Worm (Caenorhabditis elegans) whole organism, midembryonic: Measurements from ENCODE around the gene oat-1.

Source experiments
- T22C8.4 ChIP-seq: fragments of 200-800 bp; sonication (Bioruptor generic); IDR thresholded peaks from 2 replicates; pipeline ENCODE4 v1.3.6; 2022; ENCODE audit warnings: missing genetic modification characterization, missing compliant biosample characterization
- cog-1 ChIP-seq: sonication (generic microtip); optimal IDR thresholded peaks from 2 replicates; lab custom pipeline; 2016; ENCODE audit warnings: missing genetic modification characterization, missing compliant biosample characterization
- flt-1 ChIP-seq: fragments of 200-800 bp; sonication (Bioruptor generic); IDR thresholded peaks from 2 replicates; pipeline ENCODE4 v1.3.6; 2022; ENCODE audit warnings: missing genetic modification characterization, missing compliant biosample characterization
- klf-2 ChIP-seq: fragments of 200-800 bp; sonication (Bioruptor generic); conservative IDR thresholded peaks from 2 replicates; pipeline ENCODE4 v1.3.6; 2022; ENCODE audit warnings: missing genetic modification reagents, missing genetic modification characterization, missing compliant biosample characterization
- med-1 ChIP-seq: sonication (generic microtip); optimal IDR thresholded peaks from 2 replicates; lab custom pipeline; 2017; ENCODE audit warnings: missing genetic modification characterization, mild to moderate bottlenecking, missing compliant biosample characterization, antibody characterized with exemption, missing genetic modification reagents; ENCODE audit not compliant: insufficient read depth
- ref-1 ChIP-seq: fragments of 200-800 bp; sonication (Bioruptor generic); conservative IDR thresholded peaks from 2 replicates; pipeline ENCODE4 v1.3.6; 2022; ENCODE audit warnings: missing genetic modification reagents, missing genetic modification characterization, missing compliant biosample characterization
- tab-1 ChIP-seq: fragments of 200-800 bp; sonication (Bioruptor generic); IDR thresholded peaks from 2 replicates; pipeline ENCODE4 v1.3.6; 2022; ENCODE audit warnings: missing genetic modification characterization, missing compliant biosample characterization
- ztf-23 ChIP-seq: fragments of 200-800 bp; sonication (Bioruptor generic); IDR thresholded peaks from 2 replicates; pipeline ENCODE4 v1.3.6; 2022; ENCODE audit warnings: missing genetic modification reagents, missing genetic modification characterization, missing compliant biosample characterization
- ztf-29 ChIP-seq: fragments of 200-800 bp; sonication (Bioruptor generic); IDR thresholded peaks from 2 replicates; pipeline ENCODE4 v1.3.6; 2022; ENCODE audit warnings: missing genetic modification reagents, missing genetic modification characterization, missing compliant biosample characterization

Gene oat-1

DNA sequence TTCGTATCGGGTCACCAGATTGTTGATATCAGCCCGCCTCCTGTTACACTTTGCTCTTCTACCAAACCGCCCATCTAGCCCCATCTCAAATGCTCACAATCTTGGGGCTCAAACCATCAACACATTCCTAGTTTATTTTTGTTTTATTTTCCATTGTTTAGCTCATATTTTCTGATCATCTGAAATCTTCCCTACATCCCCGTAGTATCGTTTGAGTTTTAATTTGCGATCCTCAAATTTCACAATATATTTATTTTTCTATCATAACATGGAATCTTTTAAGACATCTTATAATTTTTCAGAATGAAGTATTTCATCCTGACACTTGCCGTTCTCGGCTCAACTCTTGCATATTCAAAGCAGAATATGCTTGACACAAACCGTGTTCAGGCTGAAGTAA is 4.5 kb upstream of the oat-1 start, which contains the start of gene spp-10:
spp-10 (plus strand) TSS at position 301 of the 400 bp plus-strand sequence.
- TF ChIP-seq tab-1 (no peak), T22C8.4 (GFP tag; lab: Robert Waterston, UW) (no peak)

DNA sequence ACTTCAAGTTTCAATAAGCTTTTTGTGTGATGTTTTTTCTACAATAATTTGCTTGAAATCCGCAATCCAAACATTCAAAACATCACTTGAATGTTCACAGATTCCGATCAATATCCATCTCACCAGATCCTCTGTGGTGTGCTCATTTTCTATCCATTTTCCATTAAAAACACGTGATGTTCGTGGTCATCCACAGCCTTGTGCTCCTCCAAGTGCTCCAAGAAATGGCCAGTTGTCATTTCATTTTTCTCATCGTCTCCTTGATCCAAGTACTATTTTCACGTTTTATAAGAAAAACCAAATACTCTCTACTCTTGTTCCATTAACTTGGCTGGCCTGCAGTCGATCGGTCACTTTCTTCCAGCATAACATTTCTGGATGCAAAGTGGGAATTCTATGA is 3.8 kb upstream of the oat-1 start:
- no peak for TF ChIP-seq flt-1 (GFP tag; lab: Robert Waterston, UW)
- no peak for TF ChIP-seq cog-1 (tag; lab: Kevin White, UChicago)
- TF ChIP-seq klf-2 (GFP tag; lab: Robert Waterston, UW) = no peak
- no peak for TF ChIP-seq ref-1 (GFP tag; lab: Robert Waterston, UW)
- TF ChIP-seq tab-1 = no peak
- no peak for TF ChIP-seq ztf-29 (GFP tag; lab: Robert Waterston, UW)
- no peak for TF ChIP-seq med-1
- no peak for TF ChIP-seq T22C8.4 (GFP tag; lab: Robert Waterston, UW)
- TF ChIP-seq ztf-23 (GFP tag; lab: Robert Waterston, UW) = no peak

DNA sequence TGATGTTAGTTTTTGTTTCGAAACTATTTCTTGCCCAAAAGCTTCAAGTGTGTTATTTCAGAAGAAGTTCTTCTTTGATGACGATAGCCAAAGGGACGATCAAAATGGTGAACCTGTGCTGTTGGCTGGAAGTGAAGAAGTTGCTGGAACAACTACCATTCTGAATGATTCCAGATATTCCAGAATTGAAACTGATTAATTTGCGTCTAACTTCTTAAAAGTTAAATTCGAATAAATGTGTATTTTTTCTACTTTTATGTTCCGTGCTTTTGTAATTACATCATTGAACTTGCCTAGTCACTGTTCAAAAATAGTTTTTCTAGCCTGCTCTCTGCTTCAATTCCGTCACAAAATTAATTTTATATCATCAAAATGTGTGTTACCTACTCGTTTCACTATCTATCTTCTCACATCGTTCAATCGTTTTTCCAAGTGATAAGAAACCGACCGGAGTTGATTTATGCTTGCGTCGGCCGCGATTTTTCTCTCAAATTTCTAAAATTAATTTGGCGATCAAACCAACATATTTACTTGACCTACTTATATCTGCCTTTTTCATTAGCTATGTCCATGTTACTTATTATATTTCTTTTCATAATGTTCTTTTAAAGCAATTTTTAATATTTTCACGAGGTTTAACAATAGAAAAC is 2.8 kb upstream of the oat-1 start:
- no peak for TF ChIP-seq tab-1
- TF ChIP-seq klf-2 (GFP tag; lab: Robert Waterston, UW) = no peak
- TF ChIP-seq med-1 = no peak
- TF ChIP-seq ztf-23 (GFP tag; lab: Robert Waterston, UW) = no peak
- TF ChIP-seq ztf-29 (GFP tag; lab: Robert Waterston, UW) = no peak
- TF ChIP-seq flt-1 (GFP tag; lab: Robert Waterston, UW) = no peak
- TF ChIP-seq cog-1 (tag; lab: Kevin White, UChicago) = no peak
- TF ChIP-seq ref-1 (GFP tag; lab: Robert Waterston, UW) = no peak
- TF ChIP-seq T22C8.4 (GFP tag; lab: Robert Waterston, UW) = no peak

DNA sequence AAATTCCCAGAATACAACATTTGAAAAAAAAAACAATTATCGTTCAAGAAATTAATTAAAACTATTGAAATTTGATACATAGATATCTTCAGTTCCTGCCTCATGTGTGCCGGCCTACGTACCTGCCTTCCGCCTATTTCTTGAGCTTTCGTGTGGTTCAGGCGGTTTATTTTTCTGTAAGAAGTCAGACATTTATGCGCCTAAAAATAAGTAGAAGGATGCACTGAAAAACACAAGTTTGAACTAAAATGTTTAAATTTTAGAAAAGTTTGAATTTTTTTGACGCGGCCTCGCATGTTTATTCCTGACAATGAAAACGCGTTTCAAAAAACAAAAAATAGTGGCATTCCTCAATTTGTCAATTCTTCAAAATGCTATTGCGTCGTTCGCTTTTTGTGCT is 1.4 kb upstream of the oat-1 start, which contains the start of gene C28C12.11:
C28C12.11 (plus strand) TSS at position 301 of the 400 bp plus-strand sequence.
- TF ChIP-seq ztf-23 (GFP tag; lab: Robert Waterston, UW) = no peak
- TF ChIP-seq cog-1 (tag; lab: Kevin White, UChicago) = no peak
- TF ChIP-seq tab-1 = no peak
- no peak for TF ChIP-seq ztf-29 (GFP tag; lab: Robert Waterston, UW)
- TF ChIP-seq med-1 = no peak
- TF ChIP-seq klf-2 (GFP tag; lab: Robert Waterston, UW) = no peak
- no peak for TF ChIP-seq T22C8.4 (GFP tag; lab: Robert Waterston, UW)
- TF ChIP-seq ref-1 (GFP tag; lab: Robert Waterston, UW) = no peak

DNA sequence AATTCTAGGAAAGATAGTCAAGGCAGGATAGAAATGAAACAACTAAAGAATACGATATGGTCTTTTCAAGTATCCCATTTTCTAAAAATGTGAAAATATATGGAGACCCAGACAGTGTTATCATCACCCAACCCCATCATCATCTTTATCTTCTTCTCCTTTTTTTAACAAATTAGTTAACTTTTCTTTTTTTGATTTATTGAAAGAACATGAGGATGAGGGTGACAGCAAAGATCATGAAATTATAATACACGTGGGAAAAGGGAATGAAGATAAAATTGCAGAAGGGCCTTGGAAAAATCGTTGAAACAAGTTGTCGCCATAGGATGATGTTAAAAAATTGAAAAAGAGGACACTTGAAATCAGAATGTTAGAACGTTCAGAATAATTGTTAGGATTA is 8.2 kb downstream of the oat-1 start:
- TF ChIP-seq ztf-29 (GFP tag; lab: Robert Waterston, UW) (no peak), med-1 (no peak), flt-1 (GFP tag; lab: Robert Waterston, UW) (no peak)

DNA sequence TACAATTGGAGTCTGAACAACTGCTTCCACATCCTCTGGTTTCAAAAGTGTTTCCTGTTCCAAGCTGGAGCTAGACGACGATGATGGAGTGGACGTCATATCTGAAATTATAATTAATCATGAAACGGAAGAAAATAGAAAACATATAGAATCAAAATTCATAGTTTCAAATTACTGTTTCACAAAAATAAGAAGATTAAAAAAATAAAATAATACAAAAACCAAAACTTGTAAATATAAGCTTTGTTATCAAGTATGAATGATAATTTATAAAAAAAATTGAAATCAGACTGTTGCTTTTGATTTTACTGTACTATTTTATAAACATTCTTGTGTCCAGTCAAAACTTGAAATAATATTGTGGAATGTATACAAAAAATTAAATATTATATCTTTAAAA is 8.7 kb downstream of the oat-1 start, which contains the start of gene str-176:
str-176 (minus strand) TSS at position 101 of the 400 bp plus-strand sequence.
- TF ChIP-seq ztf-29 (GFP tag; lab: Robert Waterston, UW) (no peak), flt-1 (GFP tag; lab: Robert Waterston, UW) (no peak), tab-1 (no peak), med-1 (no peak), cog-1 (tag; lab: Kevin White, UChicago) (no peak), ref-1 (GFP tag; lab: Robert Waterston, UW) (no peak), T22C8.4 (GFP tag; lab: Robert Waterston, UW) (no peak), klf-2 (GFP tag; lab: Robert Waterston, UW) (no peak), ztf-23 (GFP tag; lab: Robert Waterston, UW) (no peak)

DNA sequence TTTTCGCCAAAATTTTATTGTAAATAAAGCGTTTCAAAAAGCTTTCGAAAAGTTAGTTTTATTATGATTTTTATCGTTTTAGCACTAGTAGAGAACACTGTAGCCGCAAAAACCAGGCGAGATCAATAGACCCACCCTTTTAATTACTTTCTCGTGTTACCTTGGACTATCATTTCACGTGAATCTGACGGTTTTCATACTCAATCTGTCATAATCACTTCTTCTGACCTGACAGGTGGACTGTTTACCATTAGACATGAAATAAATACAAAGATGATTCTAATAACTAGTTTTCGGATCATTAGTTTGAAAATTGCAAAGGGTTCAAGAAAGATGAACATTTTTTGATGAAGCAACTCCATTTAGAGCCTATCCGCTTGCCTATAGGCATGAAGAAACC is 9.3 kb downstream of the oat-1 start:
- TF ChIP-seq flt-1 (GFP tag; lab: Robert Waterston, UW) (no peak), med-1 (no peak), T22C8.4 (GFP tag; lab: Robert Waterston, UW) (no peak), ref-1 (GFP tag; lab: Robert Waterston, UW) (no peak), klf-2 (GFP tag; lab: Robert Waterston, UW) (no peak), tab-1 (no peak)

DNA sequence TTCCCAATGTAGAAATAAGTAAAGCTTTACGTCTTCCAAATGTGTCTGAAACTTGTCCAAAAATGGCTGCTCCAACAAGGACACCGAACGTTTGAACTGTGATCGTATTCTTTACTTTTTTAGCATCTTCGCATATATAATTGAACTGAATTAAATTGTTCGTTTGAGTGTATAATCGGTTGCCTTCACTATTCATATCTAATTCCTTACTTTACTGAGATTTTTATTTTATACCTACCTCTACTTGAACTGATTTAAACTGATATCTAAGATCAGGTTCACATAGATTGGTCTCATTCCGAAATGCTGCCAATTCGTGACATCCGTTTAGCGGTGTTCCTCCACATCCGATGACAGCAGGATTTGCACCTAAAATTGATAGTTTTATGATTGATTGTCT is 10.0 kb downstream of the oat-1 start:
- TF ChIP-seq flt-1 (GFP tag; lab: Robert Waterston, UW) = no peak
- TF ChIP-seq med-1 = no peak
- no peak for TF ChIP-seq tab-1
- no peak for TF ChIP-seq cog-1 (tag; lab: Kevin White, UChicago)
- TF ChIP-seq ref-1 (GFP tag; lab: Robert Waterston, UW) = no peak
- TF ChIP-seq ztf-23 (GFP tag; lab: Robert Waterston, UW) = no peak
- TF ChIP-seq T22C8.4 (GFP tag; lab: Robert Waterston, UW) = no peak
- no peak for TF ChIP-seq ztf-29 (GFP tag; lab: Robert Waterston, UW)
- TF ChIP-seq klf-2 (GFP tag; lab: Robert Waterston, UW) = no peak

DNA sequence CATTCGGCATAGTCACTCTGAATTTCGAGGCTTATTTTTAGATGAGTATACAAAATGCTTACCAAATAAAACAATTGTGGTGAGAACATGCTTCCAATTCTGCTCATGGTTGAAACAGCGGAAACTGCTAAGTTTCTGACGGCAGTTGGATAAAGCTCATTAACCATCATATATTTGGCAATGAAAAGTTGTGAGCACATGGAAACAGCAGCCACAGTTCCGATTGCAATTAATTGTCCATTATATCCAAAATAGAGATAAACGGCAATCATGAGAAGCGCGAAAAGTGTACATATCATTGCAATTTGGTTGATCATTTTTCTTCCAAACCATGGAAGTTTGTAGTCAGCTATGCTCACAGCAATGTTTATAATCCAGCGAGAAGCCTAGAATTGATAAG is 11.2 kb downstream of the oat-1 start:
- TF ChIP-seq ztf-29 (GFP tag; lab: Robert Waterston, UW) (no peak), cog-1 (tag; lab: Kevin White, UChicago) (no peak), med-1 (no peak), klf-2 (GFP tag; lab: Robert Waterston, UW) (no peak), ref-1 (GFP tag; lab: Robert Waterston, UW) (no peak), tab-1 (no peak), flt-1 (GFP tag; lab: Robert Waterston, UW) (no peak), T22C8.4 (GFP tag; lab: Robert Waterston, UW) (no peak), ztf-23 (GFP tag; lab: Robert Waterston, UW) (no peak)

DNA sequence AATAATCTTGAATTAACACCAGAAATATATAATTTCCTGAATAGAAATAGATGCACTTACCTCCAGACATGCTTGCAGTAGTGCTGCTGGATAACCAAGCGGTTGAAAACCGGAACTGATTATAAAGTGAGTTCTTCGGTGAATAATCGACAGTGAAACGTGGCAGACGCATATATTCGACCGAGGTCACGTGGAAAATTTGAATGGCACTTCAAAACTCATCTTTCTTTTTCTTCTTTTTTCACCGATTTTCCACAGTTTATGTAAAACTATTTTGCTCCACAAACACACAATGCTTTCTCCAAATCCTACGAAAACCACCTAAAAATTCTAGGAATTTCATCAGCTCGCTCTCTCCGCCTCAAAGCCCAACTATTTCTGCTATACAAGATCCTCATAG is 12.2 kb downstream of the oat-1 start, which contains the start of gene ant-1.4:
ant-1.4 (minus strand) TSS at position 101 of the 400 bp plus-strand sequence.
- no peak for TF ChIP-seq ztf-23 (GFP tag; lab: Robert Waterston, UW)
- TF ChIP-seq flt-1 (GFP tag; lab: Robert Waterston, UW) = no peak
- TF ChIP-seq ref-1 (GFP tag; lab: Robert Waterston, UW) = no peak
- no peak for TF ChIP-seq T22C8.4 (GFP tag; lab: Robert Waterston, UW)
- no peak for TF ChIP-seq tab-1
- TF ChIP-seq med-1 = no peak
- no peak for TF ChIP-seq ztf-29 (GFP tag; lab: Robert Waterston, UW)
- no peak for TF ChIP-seq klf-2 (GFP tag; lab: Robert Waterston, UW)
- no peak for TF ChIP-seq cog-1 (tag; lab: Kevin White, UChicago)
